Fruit fly (Drosophila melanogaster) whole organism, embryonic: ENCODE data around the gene CG32295.

Experiments
- Bdp1 ChIP-seq: fragments of 200-800 bp; sonication (Bioruptor generic); optimal IDR thresholded peaks from 3 replicates; lab custom pipeline; 2016; ENCODE audit warnings: missing biosample characterization, missing genetic modification characterization
- BtbVII ChIP-seq: fragments of 200-800 bp; sonication (Bioruptor generic); optimal IDR thresholded peaks from 3 replicates; lab custom pipeline; 2017; ENCODE audit warnings: missing biosample characterization, mild to moderate bottlenecking, missing genetic modification characterization
- CG10209 ChIP-seq: fragments of 200-800 bp; sonication (Bioruptor generic); optimal IDR thresholded peaks from 3 replicates; lab custom pipeline; 2017; ENCODE audit warnings: missing biosample characterization, mild to moderate bottlenecking, missing genetic modification characterization, missing genetic modification reagents
- CG10979 ChIP-seq: fragments of 200-800 bp; sonication (Bioruptor generic); optimal IDR thresholded peaks from 2 replicates; lab custom pipeline; 2018; ENCODE audit warnings: missing biosample characterization, mild to moderate bottlenecking, missing genetic modification characterization, moderate library complexity
- CG12744 ChIP-seq: fragments of 200-800 bp; sonication (Bioruptor generic); optimal IDR thresholded peaks from 2 replicates; lab custom pipeline; 2016; ENCODE audit warnings: missing biosample characterization, missing genetic modification characterization
- CG12942 ChIP-seq: fragments of 200-800 bp; sonication (Bioruptor generic); optimal IDR thresholded peaks from 3 replicates; lab custom pipeline; 2016; ENCODE audit warnings: missing biosample characterization, missing genetic modification characterization
- CG15269 ChIP-seq: fragments of 200-800 bp; sonication (Bioruptor generic); optimal IDR thresholded peaks from 2 replicates; lab custom pipeline; 2018; ENCODE audit warnings: missing biosample characterization, mild to moderate bottlenecking, missing genetic modification characterization, moderate library complexity
- CG17568 ChIP-seq: fragments of 200-800 bp; sonication (Bioruptor generic); optimal IDR thresholded peaks from 2 replicates; lab custom pipeline; 2018; ENCODE audit warnings: missing biosample characterization, mild to moderate bottlenecking, missing genetic modification characterization, moderate library complexity
- CG2712 ChIP-seq: fragments of 200-800 bp; optimal IDR thresholded peaks from 3 replicates; lab custom pipeline; 2019; ENCODE audit warnings: missing biosample characterization, mild to moderate bottlenecking, missing genetic modification characterization, moderate library complexity
- CG30020 ChIP-seq: fragments of 200-800 bp; optimal IDR thresholded peaks from 2 replicates; lab custom pipeline; 2019; ENCODE audit warnings: missing biosample characterization, mild to moderate bottlenecking, missing genetic modification characterization, moderate library complexity
- CG30431 ChIP-seq: fragments of 200-800 bp; sonication (Bioruptor generic); optimal IDR thresholded peaks from 2 replicates; lab custom pipeline; 2017; ENCODE audit warnings: missing biosample characterization, missing genetic modification characterization
- CG31224 ChIP-seq: fragments of 200-800 bp; sonication (Bioruptor generic); IDR thresholded peaks from 2 replicates; pipeline ENCODE4 v1.3.6; 2022; ENCODE audit warnings: missing biosample characterization, missing genetic modification characterization
- CG32767 ChIP-seq: fragments of 200-800 bp; sonication (Bioruptor generic); IDR thresholded peaks from 2 replicates; pipeline ENCODE4 v1.3.6; 2022; ENCODE audit warnings: missing biosample characterization, missing genetic modification characterization
- CG33213 ChIP-seq: fragments of 200-800 bp; sonication (Bioruptor generic); optimal IDR thresholded peaks from 3 replicates; lab custom pipeline; 2016; ENCODE audit warnings: missing biosample characterization, missing genetic modification characterization
- CG4360 ChIP-seq: fragments of 200-800 bp; sonication (Bioruptor generic); IDR thresholded peaks from 2 replicates; pipeline ENCODE4 v1.3.6; 2022; ENCODE audit warnings: missing biosample characterization, missing genetic modification characterization
- CG4404 ChIP-seq: fragments of 200-800 bp; sonication (Bioruptor generic); IDR thresholded peaks from 2 replicates; pipeline ENCODE4 v1.3.6; 2022; ENCODE audit warnings: missing biosample characterization, missing genetic modification characterization
- CG4707 ChIP-seq: fragments of 200-800 bp; sonication (Bioruptor generic); optimal IDR thresholded peaks from 2 replicates; lab custom pipeline; 2018; ENCODE audit warnings: missing biosample characterization, mild to moderate bottlenecking, missing genetic modification characterization, moderate library complexity
- CG4730 ChIP-seq: fragments of 200-800 bp; sonication (Bioruptor generic); IDR thresholded peaks from 2 replicates; pipeline ENCODE4 v1.3.6; 2022; ENCODE audit warnings: missing biosample characterization, missing genetic modification characterization
- CG6689 ChIP-seq: fragments of 200-800 bp; sonication (Bioruptor generic); IDR thresholded peaks from 2 replicates; pipeline ENCODE4 v1.3.6; 2022; ENCODE audit warnings: missing biosample characterization, missing genetic modification characterization
- CG7963 ChIP-seq: fragments of 200-800 bp; sonication (Bioruptor generic); IDR thresholded peaks from 3 replicates; pipeline ENCODE4 v1.3.6; 2022; ENCODE audit warnings: missing biosample characterization, missing genetic modification characterization; ENCODE audit not compliant: partially characterized antibody
- CG8944 ChIP-seq: fragments of 200-800 bp; sonication (Bioruptor generic); optimal IDR thresholded peaks from 3 replicates; lab custom pipeline; 2016; ENCODE audit warnings: missing biosample characterization, missing genetic modification characterization
- CG9215 ChIP-seq: fragments of 200-800 bp; sonication (Bioruptor generic); IDR thresholded peaks from 2 replicates; pipeline ENCODE4 v1.3.6; 2022; ENCODE audit warnings: missing biosample characterization, missing genetic modification characterization
- CG9932 ChIP-seq: fragments of 200-800 bp; sonication (Bioruptor generic); IDR thresholded peaks from 2 replicates; pipeline ENCODE4 v1.3.6; 2022; ENCODE audit warnings: missing biosample characterization, missing genetic modification characterization
- D19B ChIP-seq: fragments of 200-800 bp; sonication (Bioruptor generic); optimal IDR thresholded peaks from 2 replicates; lab custom pipeline; 2017; ENCODE audit warnings: missing biosample characterization, mild to moderate bottlenecking, missing genetic modification characterization
- Doc2 ChIP-seq: fragments of 200-800 bp; sonication (Bioruptor generic); IDR thresholded peaks from 2 replicates; pipeline ENCODE4 v1.3.6; 2022; ENCODE audit warnings: missing biosample characterization, missing genetic modification characterization
- Drgx ChIP-seq: fragments of 200-800 bp; sonication (Bioruptor generic); IDR thresholded peaks from 2 replicates; pipeline ENCODE4 v1.3.6; 2022; ENCODE audit warnings: missing biosample characterization, missing genetic modification characterization
- Hr78 ChIP-seq, 2 experiments: fragments of 200-800 bp in 1 of 2; fragments of >200 bp in 1 of 2; sonication (Bioruptor generic) in 1 of 2; optimal IDR thresholded peaks; 2 replicates each; lab custom pipeline; 2017 to 2019; ENCODE audit warnings: missing biosample characterization in 2 of 2, missing genetic modification characterization in 2 of 2, mild to moderate bottlenecking in 1 of 2, moderate library complexity in 1 of 2
- Lhr ChIP-seq: fragments of 200-800 bp; sonication (Bioruptor generic); optimal IDR thresholded peaks from 3 replicates; lab custom pipeline; 2017; ENCODE audit warnings: mild to moderate bottlenecking, missing biosample characterization, missing genetic modification reagents, missing genetic modification characterization
- Lpt ChIP-seq: fragments of >200 bp; optimal IDR thresholded peaks from 2 replicates; lab custom pipeline; 2018; ENCODE audit warnings: missing biosample characterization, missing genetic modification characterization
- Neu2 ChIP-seq: fragments of 200-800 bp; sonication (Bioruptor generic); optimal IDR thresholded peaks from 3 replicates; lab custom pipeline; 2016; ENCODE audit warnings: missing biosample characterization, missing genetic modification characterization, borderline replicate concordance
- PHDP ChIP-seq: fragments of 200-800 bp; sonication (Bioruptor generic); optimal IDR thresholded peaks from 3 replicates; lab custom pipeline; 2018; ENCODE audit warnings: missing biosample characterization, mild to moderate bottlenecking, missing genetic modification characterization, moderate library complexity
- Rx ChIP-seq: fragments of 200-800 bp; sonication (Bioruptor generic); IDR thresholded peaks from 2 replicates; pipeline ENCODE4 v1.3.6; 2022; ENCODE audit warnings: missing biosample characterization, missing genetic modification characterization
- Sox100B ChIP-seq: fragments of 200-800 bp; sonication (Bioruptor generic); optimal IDR thresholded peaks from 3 replicates; lab custom pipeline; 2018; ENCODE audit warnings: missing biosample characterization, mild to moderate bottlenecking, missing genetic modification characterization
- ato ChIP-seq: fragments of 200-800 bp; sonication (Bioruptor generic); IDR thresholded peaks from 2 replicates; pipeline ENCODE4 v1.3.6; 2022; ENCODE audit warnings: missing biosample characterization, missing genetic modification characterization; ENCODE audit not compliant: partially characterized antibody
- bowl ChIP-seq: fragments of 200-800 bp; sonication (Bioruptor generic); IDR thresholded peaks from 2 replicates; pipeline ENCODE4 v1.3.6; 2022; ENCODE audit warnings: missing biosample characterization, missing genetic modification characterization
- bsh ChIP-seq, 2 experiments: fragments of 200-800 bp; sonication (Bioruptor generic); optimal IDR thresholded peaks; 2 replicates each; lab custom pipeline; 2017 to 2018; ENCODE audit warnings: mild to moderate bottlenecking in 2 of 2, missing biosample characterization in 2 of 2, missing genetic modification characterization in 2 of 2, moderate library complexity in 1 of 2
- caup ChIP-seq: fragments of 200-800 bp; sonication (Bioruptor generic); optimal IDR thresholded peaks from 3 replicates; lab custom pipeline; 2017; ENCODE audit warnings: missing biosample characterization, mild to moderate bottlenecking, missing genetic modification characterization, moderate library complexity; ENCODE audit not compliant: severe bottlenecking
- cg ChIP-seq: fragments of 200-800 bp; sonication (Bioruptor generic); optimal IDR thresholded peaks from 3 replicates; lab custom pipeline; 2019; ENCODE audit warnings: missing biosample characterization, mild to moderate bottlenecking, missing genetic modification characterization, moderate library complexity
- chif ChIP-seq, 2 experiments: fragments of 200-800 bp; sonication (Bioruptor generic); optimal IDR thresholded peaks; 3 replicates each; lab custom pipeline; 2016; ENCODE audit warnings: missing biosample characterization in 2 of 2, missing genetic modification characterization in 2 of 2
- gsb ChIP-seq: fragments of 200-800 bp; sonication (Bioruptor generic); IDR thresholded peaks from 2 replicates; pipeline ENCODE4 v1.3.6; 2022; ENCODE audit warnings: missing biosample characterization, missing genetic modification characterization
- insv ChIP-seq, 2 experiments: fragments of 200-800 bp; sonication (Bioruptor generic); optimal IDR thresholded peaks; 3 replicates each; lab custom pipeline; 2016 to 2018; ENCODE audit warnings: missing biosample characterization in 2 of 2, missing genetic modification characterization in 2 of 2
- kah ChIP-seq: fragments of 200-800 bp; sonication (Bioruptor generic); optimal IDR thresholded peaks from 2 replicates; lab custom pipeline; 2018; ENCODE audit warnings: missing biosample characterization, mild to moderate bottlenecking, missing genetic modification characterization
- luna ChIP-seq: fragments of 200-800 bp; sonication (Bioruptor generic); optimal IDR thresholded peaks from 2 replicates; lab custom pipeline; 2016; ENCODE audit warnings: missing biosample characterization, missing genetic modification characterization
- nom ChIP-seq: fragments of 200-800 bp; sonication (Bioruptor generic); optimal IDR thresholded peaks from 2 replicates; lab custom pipeline; 2017; ENCODE audit warnings: missing biosample characterization, missing genetic modification characterization, mild to moderate bottlenecking, moderate library complexity, missing genetic modification reagents
- p53 ChIP-seq: fragments of 200-800 bp; sonication (Bioruptor generic); optimal IDR thresholded peaks from 2 replicates; lab custom pipeline; 2016; ENCODE audit warnings: missing biosample characterization, missing genetic modification characterization
- pho ChIP-seq: fragments of 200-800 bp; sonication (Bioruptor generic); optimal IDR thresholded peaks from 2 replicates; lab custom pipeline; 2016; ENCODE audit warnings: missing biosample characterization, missing genetic modification characterization
- ranshi ChIP-seq: fragments of 200-800 bp; sonication (Bioruptor generic); IDR thresholded peaks from 2 replicates; pipeline ENCODE4 v1.3.6; 2022; ENCODE audit warnings: missing biosample characterization, missing genetic modification characterization
- ro ChIP-seq: fragments of 200-800 bp; sonication (Bioruptor generic); IDR thresholded peaks from 2 replicates; pipeline ENCODE4 v1.3.6; 2022; ENCODE audit warnings: missing biosample characterization, missing genetic modification characterization
- sd ChIP-seq: fragments of 200-800 bp; sonication (Bioruptor generic); optimal IDR thresholded peaks from 3 replicates; lab custom pipeline; 2018; ENCODE audit warnings: missing biosample characterization, mild to moderate bottlenecking, missing genetic modification characterization, moderate library complexity
- sens-2 ChIP-seq: fragments of 200-800 bp; sonication (Bioruptor generic); IDR thresholded peaks from 2 replicates; pipeline ENCODE4 v1.3.6; 2022; ENCODE audit warnings: missing biosample characterization, missing genetic modification characterization
- trh ChIP-seq: fragments of 200-800 bp; sonication (Bioruptor generic); optimal IDR thresholded peaks from 2 replicates; lab custom pipeline; 2016; ENCODE audit warnings: missing biosample characterization, missing genetic modification characterization

Gene CG32295

dm6 chr3L:2532377-2532776 is 5.6 kb upstream of the CG32295 start (continued):
- TF ChIP-seq Doc2 (no peak), CG33213 (GFP tag; lab: Kevin White, UChicago) (no peak), CG4360 (GFP tag; lab: Robert Waterston, UW) (no peak), luna (no peak), insv (GFP tag; optimal IDR thresholded peaks at IDR 0.05; lab: Kevin White, UChicago) (no peak), cg (GFP tag; lab: Kevin White, UChicago) (no peak), Sox100B (GFP tag; lab: Kevin White, UChicago) (no peak), CG32767 (GFP tag; lab: Robert Waterston, UW) (peak; percentile 21; the same call in 1 of the 2 replicates), CG30020 (tag; lab: Kevin White, UChicago) (no peak), CG10209 (no peak), CG12942 (GFP tag; lab: Kevin White, UChicago) (no peak), Lhr (GFP tag; lab: Kevin White, UChicago) (no peak), sens-2 (no peak), Drgx (GFP tag; lab: Robert Waterston, UW) (peak; percentile 55), CG10979 (tag; lab: Kevin White, UChicago) (peak; percentile 9), bsh (GFP tag; optimal IDR thresholded peaks at IDR 0.05; lab: Kevin White, UChicago) (peak in 1 of 2 experiments; percentile 43), PHDP (tag; lab: Kevin White, UChicago) (no peak), D19B (GFP tag; lab: Kevin White, UChicago) (no peak), CG9932 (GFP tag; lab: Robert Waterston, UW) (peak; percentile 36), sd (tag; lab: Kevin White, UChicago) (peak; percentile 30), CG8944 (GFP tag; lab: Kevin White, UChicago) (no peak), gsb (peak; percentile 11; the same call in 1 of the 2 replicates), BtbVII (GFP tag; lab: Kevin White, UChicago) (no peak), CG4707 (GFP tag; lab: Kevin White, UChicago) (no peak), CG31224 (peak; percentile 49; the same call in 1 of the 2 replicates), pho (GFP tag; lab: Kevin White, UChicago) (no peak), ranshi (peak; percentile 70; the same call in 1 of the 2 replicates), Hr78 (GFP tag; optimal IDR thresholded peaks at IDR 0.05; lab: Kevin White, UChicago) (peak in 1 of 2 experiments; percentile 17), CG4404 (GFP tag; lab: Robert Waterston, UW) (no peak), CG15269 (tag; lab: Kevin White, UChicago) (no peak), CG12744 (no peak), ro (no peak), Bdp1 (GFP tag; lab: Kevin White, UChicago) (no peak), CG17568 (GFP tag; lab: Kevin White, UChicago) (no peak), nom (GFP tag; lab: Kevin White, UChicago) (no peak), chif (GFP tag; optimal IDR thresholded peaks at IDR 0.05; lab: Kevin White, UChicago) (no peak), Rx (GFP tag; lab: Robert Waterston, UW) (peak; percentile 61), CG30431 (GFP tag; lab: Kevin White, UChicago) (no peak), Neu2 (GFP tag; lab: Kevin White, UChicago) (no peak), CG4730 (GFP tag; lab: Robert Waterston, UW) (peak; percentile 66), kah (no peak), CG7963 (no peak), CG6689 (GFP tag; lab: Robert Waterston, UW) (peak; percentile 68), p53 (no peak), bowl (GFP tag; lab: Robert Waterston, UW) (no peak), CG9215 (GFP tag; lab: Robert Waterston, UW) (peak; percentile 16; the same call in 1 of the 2 replicates), caup (GFP tag; lab: Kevin White, UChicago) (no peak), Lpt (GFP tag; lab: Kevin White, UChicago) (no peak), ato (GFP tag; lab: Robert Waterston, UW) (no peak), trh (GFP tag; lab: Kevin White, UChicago) (no peak), CG2712 (tag; lab: Kevin White, UChicago) (peak; percentile 51)
